Worm (Caenorhabditis elegans) whole organism, L1 larva: ENCODE measurements around the gene cah-4.

ENCODE experiments used
- aha-1 ChIP-seq: fragments of 150-350 bp; optimal IDR thresholded peaks from 2 replicates; lab custom pipeline; 2014; ENCODE audit warnings: missing biosample characterization, missing genetic modification characterization
- ceh-82 ChIP-seq, 3 experiments: fragments of 150-350 bp in 1 of 3; sonication (generic microtip) in 2 of 3; optimal IDR thresholded peaks; 2 replicates each; lab custom pipeline; 2014 to 2017; ENCODE audit warnings: missing biosample characterization in 3 of 3, missing genetic modification characterization in 3 of 3
- ceh-90 ChIP-seq: sonication (generic microtip); optimal IDR thresholded peaks from 2 replicates; lab custom pipeline; 2016; ENCODE audit warnings: missing genetic modification characterization, missing compliant biosample characterization
- dpl-1 ChIP-seq, 3 experiments: fragments of 150-350 bp in 2 of 3; sonication (generic microtip) in 1 of 3; optimal IDR thresholded peaks; 2 replicates each; lab custom pipeline; 2014 to 2017; ENCODE audit warnings: missing biosample characterization in 3 of 3, missing genetic modification characterization in 3 of 3, missing genetic modification reagents in 3 of 3
- efl-1 ChIP-seq, 4 experiments: fragments of 150-350 bp; optimal IDR thresholded peaks in 3 of 4; peaks in 1 of 4; 1 replicate in 1 of 4; 2 replicates in 3 of 4; lab custom pipeline; 2014; ENCODE audit warnings: missing biosample characterization in 2 of 4, missing genetic modification characterization in 2 of 4, missing genetic modification reagents in 2 of 4
- elt-3 ChIP-seq, 6 experiments: fragments of 150-350 bp in 1 of 6; sonication (generic microtip); optimal IDR thresholded peaks; 2 replicates each; lab custom pipeline; 2017 to 2018; ENCODE audit warnings: missing biosample characterization in 6 of 6, missing genetic modification characterization in 6 of 6, inconsistent platforms in 1 of 6
- ets-5 ChIP-seq: fragments of 200-800 bp; sonication (Bioruptor generic); IDR thresholded peaks from 2 replicates; pipeline ENCODE4 v1.3.6; 2022; ENCODE audit warnings: missing genetic modification characterization, missing compliant biosample characterization
- fkh-10 ChIP-seq: sonication (generic microtip); optimal IDR thresholded peaks from 2 replicates; lab custom pipeline; 2017; ENCODE audit warnings: missing biosample characterization, missing genetic modification reagents, missing genetic modification characterization
- fkh-4 ChIP-seq: sonication (generic microtip); optimal IDR thresholded peaks from 2 replicates; lab custom pipeline; 2016; ENCODE audit warnings: missing compliant biosample characterization, missing genetic modification characterization, borderline replicate concordance
- fkh-8 ChIP-seq: sonication (generic microtip); optimal IDR thresholded peaks from 2 replicates; lab custom pipeline; 2016; ENCODE audit warnings: mild to moderate bottlenecking, missing genetic modification characterization, missing compliant biosample characterization
- fos-1 ChIP-seq: fragments of 150-350 bp; optimal IDR thresholded peaks from 2 replicates; lab custom pipeline; 2014; ENCODE audit warnings: missing biosample characterization, missing genetic modification characterization
- grh-1 ChIP-seq: fragments of 200-800 bp; sonication (Bioruptor generic); IDR thresholded peaks from 2 replicates; pipeline ENCODE4 v1.3.6; 2022; ENCODE audit warnings: missing genetic modification reagents, missing genetic modification characterization, missing compliant biosample characterization
- lin-14 ChIP-seq: fragments of 200-800 bp; sonication (Bioruptor generic); optimal IDR thresholded peaks from 2 replicates; lab custom pipeline; 2018; ENCODE audit warnings: mild to moderate bottlenecking, missing genetic modification characterization, moderate library complexity, missing compliant biosample characterization
- lin-15B ChIP-seq: fragments of 150-350 bp; sonication (generic microtip); optimal IDR thresholded peaks from 3 replicates; lab custom pipeline; 2014; ENCODE audit warnings: missing biosample characterization, missing genetic modification characterization
- lin-35 ChIP-seq, 2 experiments: fragments of 150-350 bp; optimal IDR thresholded peaks; 2 replicates each; lab custom pipeline; 2014; ENCODE audit warnings: missing biosample characterization in 2 of 2, missing genetic modification characterization in 2 of 2, missing genetic modification reagents in 2 of 2
- lsy-2 ChIP-seq, 2 experiments: fragments of 150-350 bp; optimal IDR thresholded peaks; 2 replicates each; lab custom pipeline; 2014; ENCODE audit warnings: missing biosample characterization in 2 of 2, missing genetic modification characterization in 2 of 2
- mef-2 ChIP-seq: fragments of 150-350 bp; optimal IDR thresholded peaks from 2 replicates; lab custom pipeline; 2014; ENCODE audit warnings: missing biosample characterization, missing genetic modification characterization
- nhr-20 ChIP-seq: sonication (generic microtip); optimal IDR thresholded peaks from 2 replicates; lab custom pipeline; 2016; ENCODE audit warnings: mild to moderate bottlenecking, missing genetic modification characterization, missing compliant biosample characterization
- nhr-47 ChIP-seq: sonication (generic microtip); optimal IDR thresholded peaks from 2 replicates; lab custom pipeline; 2016; ENCODE audit warnings: mild to moderate bottlenecking, missing genetic modification characterization, moderate library complexity, missing compliant biosample characterization
- nhr-71 ChIP-seq: sonication (generic microtip); optimal IDR thresholded peaks from 2 replicates; lab custom pipeline; 2016; ENCODE audit warnings: mild to moderate bottlenecking, missing genetic modification characterization, moderate library complexity, missing compliant biosample characterization
- nhr-77 ChIP-seq: fragments of 150-350 bp; optimal IDR thresholded peaks from 2 replicates; lab custom pipeline; 2014; ENCODE audit warnings: missing biosample characterization, missing genetic modification characterization
- nhr-85 ChIP-seq: sonication (generic microtip); peaks from one replicate; lab custom pipeline; 2016; ENCODE audit warnings: missing genetic modification characterization, inconsistent platforms, missing compliant biosample characterization
- nhr-90 ChIP-seq: sonication (generic microtip); optimal IDR thresholded peaks from 2 replicates; lab custom pipeline; 2016; ENCODE audit warnings: mild to moderate bottlenecking, missing genetic modification characterization, missing compliant biosample characterization; ENCODE audit not compliant: poor library complexity
- rnt-1 ChIP-seq: sonication (generic microtip); optimal IDR thresholded peaks from 2 replicates; lab custom pipeline; 2016; ENCODE audit warnings: mild to moderate bottlenecking, missing genetic modification characterization, moderate library complexity, missing compliant biosample characterization
- snu-23 ChIP-seq: sonication (generic microtip); optimal IDR thresholded peaks from 2 replicates; lab custom pipeline; 2016; ENCODE audit warnings: missing genetic modification characterization, missing compliant biosample characterization
- swsn-7 ChIP-seq: sonication (generic microtip); optimal IDR thresholded peaks from 2 replicates; lab custom pipeline; 2016; ENCODE audit warnings: missing genetic modification characterization, missing compliant biosample characterization
- tbx-2 ChIP-seq: sonication (generic microtip); optimal IDR thresholded peaks from 2 replicates; lab custom pipeline; 2016; ENCODE audit warnings: missing genetic modification characterization, missing compliant biosample characterization
- ztf-11 ChIP-seq, 2 experiments: sonication (generic microtip); optimal IDR thresholded peaks; 2 replicates each; lab custom pipeline; 2016 to 2017; ENCODE audit warnings: missing genetic modification characterization in 2 of 2, missing biosample characterization in 1 of 2, missing compliant biosample characterization in 1 of 2
- ztf-4 ChIP-seq: fragments of 150-350 bp; optimal IDR thresholded peaks from 2 replicates; lab custom pipeline; 2014; ENCODE audit warnings: missing biosample characterization, missing genetic modification characterization

cah-4 gene

ce11 chrX:13583895-13584344 is 41.5 kb downstream of the cah-4 start (continued):
- TF ChIP-seq fkh-10 (GFP tag; lab: Kevin White, UChicago) (no peak), lsy-2 (tag; optimal IDR thresholded peaks at IDR 0.05; lab: Kevin White, UChicago) (peak in 1 of 2 experiments; percentile 16), ceh-82 (tag; optimal IDR thresholded peaks at IDR 0.05; lab: Kevin White, UChicago) (peak in 1 of 3 experiments; percentile 30)

ce11 chrX:13584725-13585371 is 42.5 kb downstream of the cah-4 start, which contains the start of gene unc-84:
TSS of gene unc-84 (plus strand) at chrX:13584775.
- peak; percentile 38 for TF ChIP-seq ceh-90 (tag; lab: Kevin White, UChicago)
- peak; percentile 49 for TF ChIP-seq nhr-47 (tag; lab: Kevin White, UChicago)
- peak; percentile 11 to 74 for TF ChIP-seq efl-1 (optimal IDR thresholded peaks at IDR 0.05; lab: Kevin White, UChicago)
- TF ChIP-seq efl-1 (GFP tag; optimal IDR thresholded peaks at IDR 0.05 in 1 of 2; lab: Kevin White, UChicago) = peak; percentile 79 to 97
- TF ChIP-seq nhr-85 = peak; percentile 58
- TF ChIP-seq nhr-90 (tag; lab: Kevin White, UChicago) = peak; percentile 30
- TF ChIP-seq fkh-8 (tag; lab: Kevin White, UChicago) = peak; percentile 8
- TF ChIP-seq lin-35 (GFP tag; optimal IDR thresholded peaks at IDR 0.05; lab: Kevin White, UChicago) = peak; percentile 45 to 77
- no peak for TF ChIP-seq mef-2 (tag; lab: Kevin White, UChicago)
- peak; percentile 59 for TF ChIP-seq rnt-1 (tag; lab: Kevin White, UChicago)
- peak; percentile 14 for TF ChIP-seq tbx-2 (tag; lab: Kevin White, UChicago)
- TF ChIP-seq ets-5 (GFP tag; lab: Robert Waterston, UW) = no peak
- peak; percentile 2 for TF ChIP-seq swsn-7 (tag; lab: Kevin White, UChicago)
- TF ChIP-seq lin-15B (tag; lab: Kevin White, UChicago) = no peak
- peak; percentile 39 for TF ChIP-seq nhr-71 (tag; lab: Kevin White, UChicago)
- peak; percentile 18 for TF ChIP-seq lin-14 (GFP tag; lab: Kevin White, UChicago)
- peak; percentile 10 for TF ChIP-seq nhr-20 (tag; lab: Kevin White, UChicago)
- peak in 1 of 2 experiments; percentile 35 for TF ChIP-seq ztf-11 (tag; optimal IDR thresholded peaks at IDR 0.05; lab: Kevin White, UChicago)
- no peak for TF ChIP-seq snu-23 (GFP tag; lab: Kevin White, UChicago)
- TF ChIP-seq fos-1 (tag; lab: Kevin White, UChicago) = no peak
- TF ChIP-seq dpl-1 (GFP tag; optimal IDR thresholded peaks at IDR 0.05; lab: Kevin White, UChicago) = peak; percentile 54 to 78 (median 68)

- TF ChIP-seq aha-1 (tag; lab: Kevin White, UChicago) (no peak), efl-1 (optimal IDR thresholded peaks at IDR 0.05; lab: Kevin White, UChicago) (no peak), efl-1 (GFP tag; optimal IDR thresholded peaks at IDR 0.05 in 1 of 2; lab: Kevin White, UChicago) (peak in 1 of 2 experiments; percentile 80)
These were observed 47.4 kb downstream of the cah-4 start, which contains the start of gene col-9 for ce11 chrX:13589735-13590134. TSS of gene col-9 (plus strand) at chrX:13590035.

- no peak for TF ChIP-seq lin-35 (GFP tag; optimal IDR thresholded peaks at IDR 0.05; lab: Kevin White, UChicago)
- TF ChIP-seq grh-1 = 0 out of 2 replicates have a peak, but pooled peaks have one; percentile 17
- TF ChIP-seq, all 84 proteins: peak for 1
These were observed 48.3 kb downstream of the cah-4 start for ce11 chrX:13590688-13591087.

- TF ChIP-seq fkh-4 (no peak), ztf-4 (tag; lab: Kevin White, UChicago) (no peak), nhr-77 (tag; lab: Kevin White, UChicago) (no peak), rnt-1 (tag; lab: Kevin White, UChicago) (no peak), elt-3 (tag; optimal IDR thresholded peaks at IDR 0.05; lab: Kevin White, UChicago) (no peak)
These were observed 48.8 kb downstream of the cah-4 start, which contains the start of gene col-44 for ce11 chrX:13591175-13591574. TSS of gene col-44 (plus strand) at chrX:13591475.
